Worm (Caenorhabditis elegans) whole organism, L2 larva: ENCODE measurements around the gene hlh-4.

Experiments used
- C34F6.9 ChIP-seq: fragments of 150-350 bp; optimal IDR thresholded peaks from 2 replicates; lab custom pipeline; 2014; ENCODE audit warnings: missing biosample characterization, missing genetic modification characterization
- F13H6.1 ChIP-seq: sonication (generic microtip); optimal IDR thresholded peaks from 2 replicates; lab custom pipeline; 2016; ENCODE audit warnings: missing genetic modification characterization, missing compliant biosample characterization
- R02D3.7 ChIP-seq: fragments of 150-350 bp; optimal IDR thresholded peaks from 2 replicates; lab custom pipeline; 2014; ENCODE audit warnings: missing biosample characterization, missing genetic modification characterization
- Y55F3AM.14 ChIP-seq: fragments of 200-800 bp; sonication (Bioruptor generic); optimal IDR thresholded peaks from 2 replicates; lab custom pipeline; 2018; ENCODE audit warnings: mild to moderate bottlenecking, missing genetic modification characterization, missing compliant biosample characterization
- ZK546.5 ChIP-seq: sonication (generic microtip); optimal IDR thresholded peaks from 2 replicates; lab custom pipeline; 2017; ENCODE audit warnings: missing biosample characterization, missing genetic modification characterization
- alr-1 ChIP-seq: fragments of 150-350 bp; optimal IDR thresholded peaks from 2 replicates; lab custom pipeline; 2014; ENCODE audit warnings: missing biosample characterization, missing genetic modification characterization
- aly-2 ChIP-seq: fragments of 150-350 bp; optimal IDR thresholded peaks from 2 replicates; lab custom pipeline; 2014; ENCODE audit warnings: missing biosample characterization, missing genetic modification characterization
- ama-1 ChIP-seq: fragments of 150-350 bp; optimal IDR thresholded peaks from 2 replicates; lab custom pipeline; 2018; ENCODE audit warnings: inconsistent platforms
- blmp-1 ChIP-seq: sonication (generic microtip); optimal IDR thresholded peaks from 2 replicates; lab custom pipeline; 2017; ENCODE audit warnings: missing genetic modification characterization, mild to moderate bottlenecking, missing compliant biosample characterization, antibody characterized with exemption, moderate library complexity; ENCODE audit not compliant: insufficient read depth
- ceh-16 ChIP-seq: fragments of 150-350 bp; optimal IDR thresholded peaks from 2 replicates; lab custom pipeline; 2014; ENCODE audit warnings: missing biosample characterization, missing genetic modification characterization
- ceh-82 ChIP-seq: fragments of 150-350 bp; optimal IDR thresholded peaks from 2 replicates; lab custom pipeline; 2014; ENCODE audit warnings: missing biosample characterization, missing genetic modification characterization
- dmd-4 ChIP-seq: sonication (generic microtip); optimal IDR thresholded peaks from 2 replicates; lab custom pipeline; 2017; ENCODE audit warnings: missing biosample characterization, missing genetic modification characterization
- elt-1 ChIP-seq: fragments of 150-350 bp; optimal IDR thresholded peaks from 2 replicates; lab custom pipeline; 2014; ENCODE audit warnings: missing biosample characterization, missing genetic modification characterization
- elt-3 ChIP-seq: sonication (generic microtip); optimal IDR thresholded peaks from 2 replicates; lab custom pipeline; 2017; ENCODE audit warnings: missing biosample characterization, missing genetic modification characterization
- fos-1 ChIP-seq: fragments of 150-350 bp; optimal IDR thresholded peaks from 2 replicates; lab custom pipeline; 2014; ENCODE audit warnings: missing biosample characterization, missing genetic modification characterization
- gmeb-1 ChIP-seq: fragments of 150-350 bp; optimal IDR thresholded peaks from 2 replicates; lab custom pipeline; 2014; ENCODE audit warnings: missing biosample characterization, missing genetic modification characterization
- lin-11 ChIP-seq: fragments of 150-350 bp; sonication (generic microtip); optimal IDR thresholded peaks from 2 replicates; lab custom pipeline; 2014; ENCODE audit warnings: missing biosample characterization, missing genetic modification characterization, inconsistent platforms, mixed read lengths
- lin-13 ChIP-seq: fragments of 150-350 bp; optimal IDR thresholded peaks from 2 replicates; lab custom pipeline; 2014; ENCODE audit warnings: missing biosample characterization, missing genetic modification reagents, missing genetic modification characterization
- lin-39 ChIP-seq: fragments of 150-350 bp; optimal IDR thresholded peaks from 2 replicates; lab custom pipeline; 2014; ENCODE audit warnings: missing biosample characterization, missing genetic modification reagents, missing genetic modification characterization
- lsy-2 ChIP-seq, 2 experiments: fragments of 150-350 bp in 1 of 2; sonication (generic microtip) in 1 of 2; optimal IDR thresholded peaks; 2 replicates each; lab custom pipeline; 2014 to 2017; ENCODE audit warnings: missing biosample characterization in 2 of 2, missing genetic modification characterization in 2 of 2
- nhr-10 ChIP-seq: sonication (generic microtip); optimal IDR thresholded peaks from 2 replicates; lab custom pipeline; 2017; ENCODE audit warnings: missing biosample characterization, missing genetic modification characterization
- nhr-11 ChIP-seq: fragments of 150-350 bp; optimal IDR thresholded peaks from 2 replicates; lab custom pipeline; 2014; ENCODE audit warnings: missing biosample characterization, missing genetic modification characterization
- nhr-12 ChIP-seq: fragments of 150-350 bp; optimal IDR thresholded peaks from 2 replicates; lab custom pipeline; 2014; ENCODE audit warnings: missing biosample characterization, missing genetic modification characterization
- nhr-129 ChIP-seq: fragments of 150-350 bp; optimal IDR thresholded peaks from 2 replicates; lab custom pipeline; 2014; ENCODE audit warnings: missing biosample characterization, missing genetic modification characterization
- nhr-21 ChIP-seq: fragments of 150-350 bp; optimal IDR thresholded peaks from 2 replicates; lab custom pipeline; 2014; ENCODE audit warnings: missing biosample characterization, missing genetic modification characterization
- nhr-23 ChIP-seq: fragments of 150-350 bp; optimal IDR thresholded peaks from 2 replicates; lab custom pipeline; 2014; ENCODE audit warnings: missing biosample characterization, missing genetic modification reagents, missing genetic modification characterization
- nhr-237 ChIP-seq: fragments of 150-350 bp; optimal IDR thresholded peaks from 2 replicates; lab custom pipeline; 2014; ENCODE audit warnings: missing biosample characterization, missing genetic modification characterization
- nhr-25 ChIP-seq: fragments of 150-350 bp; sonication (generic microtip); optimal IDR thresholded peaks from 3 replicates; lab custom pipeline; 2014; ENCODE audit warnings: missing biosample characterization, missing genetic modification characterization
- nhr-6 ChIP-seq: fragments of 150-350 bp; optimal IDR thresholded peaks from 2 replicates; lab custom pipeline; 2014; ENCODE audit warnings: missing biosample characterization, missing genetic modification characterization
- sem-4 ChIP-seq: fragments of 150-350 bp; optimal IDR thresholded peaks from 2 replicates; lab custom pipeline; 2014; ENCODE audit warnings: missing biosample characterization, missing genetic modification reagents, missing genetic modification characterization
- skn-1 ChIP-seq: sonication (generic microtip); optimal IDR thresholded peaks from 2 replicates; lab custom pipeline; 2017; ENCODE audit warnings: missing biosample characterization, missing genetic modification characterization
- sma-9 ChIP-seq, 2 experiments: fragments of 150-350 bp in 1 of 2; sonication (generic microtip) in 1 of 2; optimal IDR thresholded peaks; 2 replicates each; lab custom pipeline; 2014 to 2016; ENCODE audit warnings: missing genetic modification characterization in 2 of 2, mild to moderate bottlenecking in 1 of 2, missing biosample characterization in 1 of 2, missing compliant biosample characterization in 1 of 2, missing genetic modification reagents in 1 of 2, moderate library complexity in 1 of 2
- unc-39 ChIP-seq: fragments of 150-350 bp; optimal IDR thresholded peaks from 2 replicates; lab custom pipeline; 2014; ENCODE audit warnings: missing biosample characterization, missing genetic modification characterization
- unc-55 ChIP-seq: fragments of 150-350 bp; sonication (generic microtip); optimal IDR thresholded peaks from 3 replicates; lab custom pipeline; 2014; ENCODE audit warnings: missing biosample characterization, missing genetic modification reagents, missing genetic modification characterization
- unc-62 ChIP-seq: fragments of 150-350 bp; optimal IDR thresholded peaks from 2 replicates; lab custom pipeline; 2014; ENCODE audit warnings: missing biosample characterization, missing genetic modification reagents, missing genetic modification characterization
- ztf-1 ChIP-seq: fragments of 200-800 bp; sonication (Bioruptor generic); conservative IDR thresholded peaks from 2 replicates; pipeline ENCODE4 v1.3.6; 2022; ENCODE audit warnings: missing genetic modification characterization, missing compliant biosample characterization
- ztf-11 ChIP-seq: sonication (generic microtip); optimal IDR thresholded peaks from 2 replicates; lab custom pipeline; 2017; ENCODE audit warnings: missing biosample characterization, missing genetic modification characterization
- ztf-4 ChIP-seq: fragments of 150-350 bp; optimal IDR thresholded peaks from 2 replicates; lab custom pipeline; 2014; ENCODE audit warnings: missing biosample characterization, missing genetic modification characterization

hlh-4 gene

ce11 chrIII:9702665-9703252 is 36.1 kb downstream of the hlh-4 start:
- TF ChIP-seq unc-55, result peak; percentile 14
- TF ChIP-seq gmeb-1 (tag; lab: Kevin White, UChicago), result no peak
- no peak for TF ChIP-seq nhr-11
- no peak for TF ChIP-seq alr-1 (tag; lab: Kevin White, UChicago)
- peak; percentile 11 for TF ChIP-seq sma-9 (GFP tag; optimal IDR thresholded peaks at IDR 0.05; lab: Kevin White, UChicago)
- no peak for TF ChIP-seq sma-9 (tag; optimal IDR thresholded peaks at IDR 0.05; lab: Kevin White, UChicago)
- TF ChIP-seq nhr-129, result peak; percentile 30
- no peak for TF ChIP-seq ceh-82 (tag; lab: Kevin White, UChicago)
- no peak for TF ChIP-seq nhr-21 (tag; lab: Kevin White, UChicago)
- TF ChIP-seq nhr-6, result peak; percentile 5
- TF ChIP-seq F13H6.1 (tag; lab: Kevin White, UChicago), result peak; percentile 36

DNA sequence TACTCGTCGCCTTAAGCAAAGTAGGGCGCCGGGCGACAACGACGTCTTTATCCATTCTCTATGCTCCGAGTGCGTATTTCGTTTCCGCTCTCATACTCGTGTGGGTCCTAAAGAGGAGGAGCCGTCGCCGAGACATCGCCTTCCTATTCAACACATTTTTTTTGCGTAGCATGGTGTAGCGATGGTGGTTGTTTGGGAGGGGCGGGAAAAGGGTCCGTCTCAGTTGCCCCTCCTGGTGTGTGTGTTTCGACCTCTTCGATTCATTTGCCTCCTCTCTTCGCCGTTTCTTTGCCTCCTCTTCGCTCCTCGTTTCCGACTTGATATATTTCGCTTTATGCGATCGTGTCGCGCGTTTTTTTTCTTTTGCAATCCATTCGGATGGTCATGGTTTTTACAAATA is 37.1 kb downstream of the hlh-4 start:
- TF ChIP-seq elt-3 (no peak), aly-2 (tag; lab: Kevin White, UChicago) (no peak), unc-39 (tag; lab: Kevin White, UChicago) (no peak), skn-1 (tag; lab: Kevin White, UChicago) (no peak), sma-9 (GFP tag; optimal IDR thresholded peaks at IDR 0.05; lab: Kevin White, UChicago) (no peak), sma-9 (tag; optimal IDR thresholded peaks at IDR 0.05; lab: Kevin White, UChicago) (no peak), nhr-12 (no peak), lsy-2 (tag; optimal IDR thresholded peaks at IDR 0.05; lab: Kevin White, UChicago) (no peak), lin-13 (no peak), nhr-237 (tag; lab: Kevin White, UChicago) (no peak), unc-62 (GFP tag; lab: Kevin White, UChicago) (no peak), lin-11 (tag; lab: Kevin White, UChicago) (no peak), unc-55 (no peak), Y55F3AM.14 (GFP tag; lab: Kevin White, UChicago) (no peak), ama-1 (no peak), ceh-16 (tag; lab: Kevin White, UChicago) (no peak)

DNA sequence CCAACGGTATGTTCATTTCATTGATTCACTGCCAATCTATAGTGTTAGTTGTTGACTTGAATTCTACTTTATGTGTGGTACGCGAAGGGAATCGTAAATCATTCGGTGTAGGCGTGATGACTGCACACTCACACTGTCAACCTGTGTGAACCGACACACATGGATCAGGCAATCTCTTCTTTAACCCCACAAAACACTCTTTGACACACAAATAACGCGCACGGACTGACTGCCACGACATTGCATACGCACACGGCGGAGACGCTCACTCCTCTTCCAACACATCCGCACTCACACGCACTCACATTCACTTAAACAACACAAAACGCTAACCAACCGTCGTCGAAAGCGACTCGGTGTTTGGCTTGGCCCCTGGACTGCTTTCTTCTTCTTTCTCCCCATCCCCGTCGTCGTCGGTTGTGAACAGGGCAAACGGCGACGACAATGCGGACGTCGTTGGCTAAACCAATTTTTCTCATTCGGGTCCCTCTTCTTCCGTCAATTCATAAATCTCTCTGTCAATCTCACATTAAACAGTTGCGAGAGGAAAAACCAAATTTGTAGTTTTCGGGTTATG is 38.7 kb downstream of the hlh-4 start:
- peak; percentile 1 for TF ChIP-seq sma-9 (GFP tag; optimal IDR thresholded peaks at IDR 0.05; lab: Kevin White, UChicago)
- TF ChIP-seq sma-9 (tag; optimal IDR thresholded peaks at IDR 0.05; lab: Kevin White, UChicago), result no peak
- TF ChIP-seq Y55F3AM.14 (GFP tag; lab: Kevin White, UChicago), result no peak
- no peak for TF ChIP-seq unc-39 (tag; lab: Kevin White, UChicago)
- TF ChIP-seq nhr-129, result peak; percentile 19
- no peak for TF ChIP-seq unc-62 (GFP tag; lab: Kevin White, UChicago)
- peak; percentile 41 for TF ChIP-seq nhr-21 (tag; lab: Kevin White, UChicago)

DNA sequence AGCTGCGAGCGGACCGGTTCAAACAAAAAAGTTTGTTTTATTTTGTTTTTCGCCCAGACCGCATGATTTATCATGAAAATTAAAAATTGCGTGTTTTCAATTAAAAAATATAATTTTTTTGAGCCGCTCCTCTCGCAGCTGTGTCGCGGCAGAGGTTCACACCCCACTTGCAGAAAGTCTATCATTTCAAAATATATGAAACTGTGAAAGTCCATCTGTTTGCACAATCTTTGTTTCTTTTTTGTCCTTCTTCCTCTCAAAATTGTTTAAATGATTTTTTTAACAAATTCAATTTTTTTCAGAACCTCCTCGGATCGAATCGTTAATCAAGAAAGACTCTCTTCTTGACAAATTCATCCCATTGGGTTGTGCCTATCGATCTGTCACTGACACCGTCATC is 39.3 kb downstream of the hlh-4 start, which contains the start of gene tlk-1:
TSS of gene tlk-1 (plus strand) at position 301 of the 400 bp plus-strand sequence.
- TF ChIP-seq lin-11 (tag; lab: Kevin White, UChicago) (no peak), lsy-2 (tag; optimal IDR thresholded peaks at IDR 0.05; lab: Kevin White, UChicago) (no peak), ZK546.5 (tag; lab: Kevin White, UChicago) (no peak), fos-1 (tag; lab: Kevin White, UChicago) (no peak), unc-55 (no peak), elt-3 (no peak)

ce11 chrIII:9698635-9699396 is 40.0 kb downstream of the hlh-4 start:
- TF ChIP-seq unc-39 (tag; lab: Kevin White, UChicago) (no peak), nhr-23 (no peak), elt-3 (no peak), nhr-25 (tag; lab: Kevin White, UChicago) (no peak), ztf-1 (GFP tag; lab: Robert Waterston, UW) (no peak), nhr-21 (tag; lab: Kevin White, UChicago) (peak; percentile 71), ztf-11 (tag; lab: Kevin White, UChicago) (no peak), nhr-129 (peak; percentile 7), gmeb-1 (tag; lab: Kevin White, UChicago) (no peak), C34F6.9 (tag; lab: Kevin White, UChicago) (peak; percentile 44), R02D3.7 (tag; lab: Kevin White, UChicago) (no peak), F13H6.1 (tag; lab: Kevin White, UChicago) (peak; percentile 36), sem-4 (tag; lab: Kevin White, UChicago) (peak; percentile 70), lin-39 (tag; lab: Kevin White, UChicago) (no peak), dmd-4 (tag; lab: Kevin White, UChicago) (no peak), unc-55 (no peak), ztf-4 (tag; lab: Kevin White, UChicago) (peak; percentile 20), alr-1 (tag; lab: Kevin White, UChicago) (no peak), nhr-237 (tag; lab: Kevin White, UChicago) (no peak), nhr-10 (tag; lab: Kevin White, UChicago) (no peak), elt-1 (tag; lab: Kevin White, UChicago) (no peak), blmp-1 (tag; lab: Kevin White, UChicago) (no peak), Y55F3AM.14 (GFP tag; lab: Kevin White, UChicago) (no peak), aly-2 (tag; lab: Kevin White, UChicago) (no peak), fos-1 (tag; lab: Kevin White, UChicago) (peak; percentile 50), sma-9 (GFP tag; optimal IDR thresholded peaks at IDR 0.05; lab: Kevin White, UChicago) (peak; percentile 44), sma-9 (tag; optimal IDR thresholded peaks at IDR 0.05; lab: Kevin White, UChicago) (no peak), lin-11 (tag; lab: Kevin White, UChicago) (no peak), nhr-6 (no peak)
